Fruit fly (Drosophila melanogaster): ENCODE results near the gene MED6.

DNA sequence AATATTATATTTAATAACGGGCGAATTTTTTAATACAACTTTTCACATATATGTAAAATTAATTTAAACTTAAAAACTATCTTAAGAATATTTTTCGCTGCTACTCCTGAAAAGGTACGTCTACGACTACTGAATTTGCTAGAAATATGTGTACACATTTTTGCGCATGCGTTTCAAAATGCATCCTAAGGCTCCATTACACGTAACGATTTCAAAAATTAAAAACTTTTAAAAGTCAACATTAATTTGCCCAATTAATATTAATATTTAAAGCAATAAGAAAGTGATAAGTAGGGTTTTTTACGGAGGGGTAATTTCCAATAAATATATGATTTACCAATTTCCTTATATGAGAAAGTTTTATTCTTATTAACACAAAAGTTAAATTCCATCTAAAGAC, 38.0 kb downstream of the MED6 start, which contains the start of gene FoxP:
- no peak for TF ChIP-seq psq (optimal IDR thresholded peaks at IDR 0.05)
- TF ChIP-seq Sin3A (optimal IDR thresholded peaks at IDR 0.05): no peak
- TF ChIP-seq ttk (optimal IDR thresholded peaks at IDR 0.05): no peak

All from Kc167 (cell line).